Fruit fly (Drosophila melanogaster) S2 (cell line): Measurements from ENCODE around the gene net.

Experiments used
- CG8478 ChIP-seq: fragments of >200 bp; optimal IDR thresholded peaks from 2 replicates; lab custom pipeline; 2018
- CTCF ChIP-seq, 2 experiments: fragments of >200 bp; optimal IDR thresholded peaks; 2 replicates each; lab custom pipeline; 2018

- TF ChIP-seq CG8478 (lab: Kevin White, UChicago) (no peak), CTCF (optimal IDR thresholded peaks at IDR 0.05; lab: Kevin White, UChicago) (no peak)
Observed at dm6 chr2L:71457-71856, 15.7 kb downstream of the net start, which contains the start of gene galectin.
